Worm (Caenorhabditis elegans): Measurements from ENCODE around the gene Y75B8A.32.
A peak's percentile ranks its signal among the peaks of the same experiment; 100 is the strongest.

Gene Y75B8A.32

DNA sequence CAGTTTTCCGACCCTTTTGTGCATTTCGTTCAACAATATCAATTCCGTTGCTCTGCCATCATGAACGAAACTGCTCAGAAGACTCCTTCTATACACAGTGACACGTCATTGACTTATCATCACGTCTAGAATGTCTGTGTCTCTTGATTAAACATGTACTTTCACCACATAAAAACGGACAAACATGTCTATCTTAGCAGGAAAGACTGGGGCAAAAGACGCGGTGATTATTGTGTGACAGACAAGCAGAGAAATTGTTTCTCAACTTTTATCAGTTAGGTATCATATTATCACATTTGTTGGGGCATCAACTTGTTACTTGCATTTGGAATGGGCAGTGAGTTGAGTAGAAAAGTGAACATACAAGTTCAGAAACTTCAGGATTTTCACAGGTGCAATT, 33.1 kb downstream of the Y75B8A.32 start (continued):
- TF ChIP-seq lin-54 (GFP tag; optimal IDR thresholded peaks at IDR 0.05) (no peak), let-607 (tag; optimal IDR thresholded peaks at IDR 0.05) (peak; percentile 78 to 86), ets-4 (GFP tag; optimal IDR thresholded peaks at IDR 0.05) (peak; percentile 41), Y53F4B.3 (GFP tag; IDR thresholded peaks at IDR 0.05) (no peak), Y79H2A.3 (GFP tag; conservative IDR thresholded peaks at IDR 0.05) (no peak), fkh-3 (tag; optimal IDR thresholded peaks at IDR 0.05) (no peak), pha-4 (tag; optimal IDR thresholded peaks at IDR 0.05) (no peak), hmg-1.2 (GFP tag; IDR thresholded peaks at IDR 0.05) (peak; percentile 43; the same call in 1 of the 2 replicates), tbp1 (GFP tag; optimal IDR thresholded peaks at IDR 0.05) (peak; percentile 36), attf-6 (GFP tag; IDR thresholded peaks at IDR 0.05) (no peak), dox-1 (GFP tag; IDR thresholded peaks at IDR 0.05) (peak; percentile 50; the same call in 1 of the 2 replicates), atf-7 (tag; optimal IDR thresholded peaks at IDR 0.05) (peak; percentile 64), die-1 (tag; optimal IDR thresholded peaks at IDR 0.05) (no peak), lin-40 (tag; optimal IDR thresholded peaks at IDR 0.05) (peak; percentile 22), ztf-26 (tag; optimal IDR thresholded peaks at IDR 0.05) (no peak), pbrm-1 (GFP tag; IDR thresholded peaks at IDR 0.05) (no peak), F37B4.10 (GFP tag; IDR thresholded peaks at IDR 0.05) (no peak)

DNA sequence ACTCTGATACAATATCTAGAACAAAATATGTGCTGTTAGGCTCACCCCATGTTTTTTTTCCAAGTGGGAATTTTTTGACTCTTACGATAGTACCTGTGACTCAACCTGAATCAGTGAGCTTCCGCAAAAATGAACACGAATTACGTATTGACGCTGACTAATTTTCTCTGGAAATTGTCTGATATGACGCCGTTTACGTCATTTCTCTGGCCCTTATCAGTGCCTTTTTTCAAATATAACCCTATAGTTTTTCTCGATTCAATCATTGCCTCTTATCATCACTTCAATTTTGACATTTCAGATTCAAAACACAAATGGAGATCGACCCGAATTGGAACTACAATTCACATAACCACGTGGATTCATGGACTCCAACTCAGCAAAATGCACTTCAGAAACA, 39.6 kb downstream of the Y75B8A.32 start, which contains the start of gene Y75B8A.28:
TSS of gene Y75B8A.28 (plus strand) at position 296 of the 400 bp plus-strand sequence.
- no peak for TF ChIP-seq nhr-90 (tag; optimal IDR thresholded peaks at IDR 0.05)
- peak; percentile 77 for TF ChIP-seq unc-62 (GFP tag; optimal IDR thresholded peaks at IDR 0.05)
- TF ChIP-seq cebp-2 (GFP tag; IDR thresholded peaks at IDR 0.05): no peak
- TF ChIP-seq nhr-80 (tag; optimal IDR thresholded peaks at IDR 0.05): peak; percentile 90
- no peak for TF ChIP-seq snpc-1.1 (tag; optimal IDR thresholded peaks at IDR 0.05; ENCODE audit: insufficient read depth)
- peak in 1 of 2 experiments; percentile 26 for TF ChIP-seq let-607 (tag; optimal IDR thresholded peaks at IDR 0.05)
- no peak for TF ChIP-seq attf-6 (GFP tag; IDR thresholded peaks at IDR 0.05)
- no peak for TF ChIP-seq madf-6 (GFP tag; IDR thresholded peaks at IDR 0.05)
- no peak for TF ChIP-seq chd-7 (tag; optimal IDR thresholded peaks at IDR 0.05)
- TF ChIP-seq Y95B8A.8 (GFP tag; IDR thresholded peaks at IDR 0.05): no peak
- no peak for TF ChIP-seq cebp-1 (GFP tag; IDR thresholded peaks at IDR 0.05)
- TF ChIP-seq cebp-1 (tag; optimal IDR thresholded peaks at IDR 0.05): peak; percentile 8
- TF ChIP-seq dox-1 (GFP tag; IDR thresholded peaks at IDR 0.05): no peak
- no peak for TF ChIP-seq K12H6.12 (tag; optimal IDR thresholded peaks at IDR 0.05)
- peak; percentile 49 for TF ChIP-seq atf-7 (tag; optimal IDR thresholded peaks at IDR 0.05)
- peak; percentile 80 for TF ChIP-seq ztf-22 (GFP tag; optimal IDR thresholded peaks at IDR 0.05)
- no peak for TF ChIP-seq egrh-3 (GFP tag; IDR thresholded peaks at IDR 0.05)
- TF ChIP-seq madf-8 (GFP tag; conservative IDR thresholded peaks at IDR 0.05): no peak
- no peak for TF ChIP-seq F37B4.10 (GFP tag; IDR thresholded peaks at IDR 0.05)
- no peak for TF ChIP-seq egl-18 (GFP tag; IDR thresholded peaks at IDR 0.05)
- TF ChIP-seq rpc-1 (optimal IDR thresholded peaks at IDR 0.05): no peak
- no peak for TF ChIP-seq rpc-1 (tag; optimal IDR thresholded peaks at IDR 0.05)
- no peak for TF ChIP-seq K11D2.4 (GFP tag; IDR thresholded peaks at IDR 0.05)
- no peak for TF ChIP-seq Y53F4B.3 (GFP tag; IDR thresholded peaks at IDR 0.05)
- TF ChIP-seq xnd-1 (tag; optimal IDR thresholded peaks at IDR 0.05): no peak
- no peak for TF ChIP-seq Y53G8AR.9 (GFP tag; conservative IDR thresholded peaks at IDR 0.05)
- TF ChIP-seq lin-26 (GFP tag; IDR thresholded peaks at IDR 0.05): no peak
- TF ChIP-seq nhr-179 (tag; optimal IDR thresholded peaks at IDR 0.05): no peak
- no peak for TF ChIP-seq nfya-1 (tag; optimal IDR thresholded peaks at IDR 0.05; ENCODE audit: borderline replicate concordance, insufficient read depth)
